Worm (Caenorhabditis elegans) whole organism, L3 larva: ENCODE measurements around the gene C15H11.11.

Experiments used
- R02D3.7 ChIP-seq: fragments of 150-350 bp; optimal IDR thresholded peaks from 2 replicates; lab custom pipeline; 2014; ENCODE audit warnings: missing biosample characterization, missing genetic modification characterization
- ZK546.5 ChIP-seq: sonication (generic microtip); optimal IDR thresholded peaks from 2 replicates; lab custom pipeline; 2017; ENCODE audit warnings: missing biosample characterization, missing genetic modification characterization
- ama-1 ChIP-seq: fragments of 150-350 bp; optimal IDR thresholded peaks from 2 replicates; lab custom pipeline; 2018
- ceh-16 ChIP-seq: sonication (generic microtip); optimal IDR thresholded peaks from 2 replicates; lab custom pipeline; 2017; ENCODE audit warnings: missing biosample characterization, missing genetic modification characterization
- ceh-82 ChIP-seq: fragments of 150-350 bp; optimal IDR thresholded peaks from 2 replicates; lab custom pipeline; 2014; ENCODE audit warnings: missing biosample characterization, missing genetic modification characterization
- ceh-9 ChIP-seq: sonication (generic microtip); optimal IDR thresholded peaks from 2 replicates; lab custom pipeline; 2018; ENCODE audit warnings: missing biosample characterization, missing genetic modification characterization
- daf-12 ChIP-seq: fragments of 150-350 bp; optimal IDR thresholded peaks from 2 replicates; lab custom pipeline; 2014; ENCODE audit warnings: missing biosample characterization, missing genetic modification reagents, missing genetic modification characterization
- egl-27 ChIP-seq: sonication (generic microtip); optimal IDR thresholded peaks from 4 replicates; lab custom pipeline; 2017; ENCODE audit warnings: missing biosample characterization, missing genetic modification reagents, missing genetic modification characterization
- elt-1 ChIP-seq: fragments of 150-350 bp; optimal IDR thresholded peaks from 2 replicates; lab custom pipeline; 2014; ENCODE audit warnings: missing biosample characterization, missing genetic modification characterization
- elt-2 ChIP-seq: sonication (generic microtip); optimal IDR thresholded peaks from 2 replicates; lab custom pipeline; 2016; ENCODE audit warnings: missing genetic modification reagents, mild to moderate bottlenecking, missing genetic modification characterization, missing compliant biosample characterization
- eor-1 ChIP-seq, 2 experiments: fragments of 150-350 bp; optimal IDR thresholded peaks; 2 replicates each; lab custom pipeline; 2014 to 2018; ENCODE audit warnings: missing biosample characterization in 2 of 2, missing genetic modification characterization in 2 of 2
- fkh-10 ChIP-seq: sonication (generic microtip); optimal IDR thresholded peaks from 2 replicates; lab custom pipeline; 2017; ENCODE audit warnings: missing biosample characterization, missing genetic modification reagents, missing genetic modification characterization
- fkh-2 ChIP-seq: fragments of 150-350 bp; optimal IDR thresholded peaks from 2 replicates; lab custom pipeline; 2014; ENCODE audit warnings: missing biosample characterization, missing genetic modification reagents, missing genetic modification characterization
- fos-1 ChIP-seq: fragments of 150-350 bp; optimal IDR thresholded peaks from 2 replicates; lab custom pipeline; 2014; ENCODE audit warnings: missing biosample characterization, missing genetic modification characterization
- jun-1 ChIP-seq: fragments of 150-350 bp; optimal IDR thresholded peaks from 2 replicates; lab custom pipeline; 2014; ENCODE audit warnings: missing biosample characterization, missing genetic modification reagents, missing genetic modification characterization
- lin-39 ChIP-seq: fragments of 150-350 bp; optimal IDR thresholded peaks from 2 replicates; lab custom pipeline; 2018; ENCODE audit warnings: missing biosample characterization, missing genetic modification reagents, missing genetic modification characterization
- mdl-1 ChIP-seq: fragments of 150-350 bp; optimal IDR thresholded peaks from 2 replicates; lab custom pipeline; 2014; ENCODE audit warnings: missing biosample characterization, missing genetic modification characterization
- mml-1 ChIP-seq: fragments of 150-350 bp; sonication (generic microtip); optimal IDR thresholded peaks from 3 replicates; lab custom pipeline; 2014; ENCODE audit warnings: missing biosample characterization, missing genetic modification characterization
- nfya-1 ChIP-seq: sonication (generic microtip); optimal IDR thresholded peaks from 2 replicates; lab custom pipeline; 2017; ENCODE audit warnings: missing genetic modification characterization, mild to moderate bottlenecking, missing compliant biosample characterization, antibody characterized with exemption, moderate library complexity; ENCODE audit not compliant: insufficient read depth
- nhr-11 ChIP-seq: fragments of 150-350 bp; optimal IDR thresholded peaks from 2 replicates; lab custom pipeline; 2014; ENCODE audit warnings: missing biosample characterization, missing genetic modification characterization
- nhr-23 ChIP-seq: fragments of 150-350 bp; optimal IDR thresholded peaks from 2 replicates; lab custom pipeline; 2014; ENCODE audit warnings: missing biosample characterization, missing genetic modification reagents, missing genetic modification characterization
- nhr-25 ChIP-seq: sonication (generic microtip); optimal IDR thresholded peaks from 2 replicates; lab custom pipeline; 2017; ENCODE audit warnings: missing biosample characterization, missing genetic modification characterization
- nhr-28 ChIP-seq: fragments of 150-350 bp; optimal IDR thresholded peaks from 2 replicates; lab custom pipeline; 2014; ENCODE audit warnings: missing biosample characterization, missing genetic modification characterization
- nhr-76 ChIP-seq: fragments of 150-350 bp; sonication (generic microtip); optimal IDR thresholded peaks from 5 replicates; lab custom pipeline; 2014; ENCODE audit warnings: missing biosample characterization, missing genetic modification characterization
- nhr-77 ChIP-seq: fragments of 150-350 bp; optimal IDR thresholded peaks from 2 replicates; lab custom pipeline; 2014; ENCODE audit warnings: missing biosample characterization, missing genetic modification characterization
- pha-4 ChIP-seq: fragments of 150-350 bp; optimal IDR thresholded peaks from 2 replicates; lab custom pipeline; 2014; ENCODE audit warnings: missing biosample characterization, missing genetic modification reagents, missing genetic modification characterization
- pqm-1 ChIP-seq: fragments of 150-350 bp; optimal IDR thresholded peaks from 2 replicates; lab custom pipeline; 2017; ENCODE audit warnings: missing biosample characterization, missing genetic modification characterization, inconsistent platforms
- sea-2 ChIP-seq: fragments of 150-350 bp; sonication (generic microtip); optimal IDR thresholded peaks from 4 replicates; lab custom pipeline; 2014; ENCODE audit warnings: missing biosample characterization, missing genetic modification reagents, missing genetic modification characterization
- skn-1 ChIP-seq: fragments of 150-350 bp; optimal IDR thresholded peaks from 2 replicates; lab custom pipeline; 2014; ENCODE audit warnings: missing biosample characterization, missing genetic modification characterization
- snpc-4 ChIP-seq: fragments of 150-350 bp; optimal IDR thresholded peaks from 2 replicates; lab custom pipeline; 2014; ENCODE audit warnings: missing biosample characterization, missing genetic modification characterization
- tbx-2 ChIP-seq: sonication (generic microtip); optimal IDR thresholded peaks from 2 replicates; lab custom pipeline; 2016; ENCODE audit warnings: mild to moderate bottlenecking, missing genetic modification characterization, missing compliant biosample characterization
- unc-39 ChIP-seq: sonication (generic microtip); optimal IDR thresholded peaks from 4 replicates; lab custom pipeline; 2017; ENCODE audit warnings: missing biosample characterization, missing genetic modification characterization
- unc-62 ChIP-seq: fragments of 150-350 bp; sonication (generic microtip); optimal IDR thresholded peaks from 4 replicates; lab custom pipeline; 2014; ENCODE audit warnings: missing biosample characterization, missing genetic modification reagents, missing genetic modification characterization
- zag-1 ChIP-seq: fragments of 150-350 bp; optimal IDR thresholded peaks from 2 replicates; lab custom pipeline; 2014; ENCODE audit warnings: missing biosample characterization, missing genetic modification characterization

Gene C15H11.11

ce11 chrV:14396123-14396669, 19.1 kb upstream of the C15H11.11 start:
- TF ChIP-seq ama-1 (lab: Kevin White, UChicago): no peak
- no peak for TF ChIP-seq eor-1 (tag; optimal IDR thresholded peaks at IDR 0.05; lab: Kevin White, UChicago)
- no peak for TF ChIP-seq zag-1
- no peak for TF ChIP-seq elt-1 (tag; lab: Kevin White, UChicago)
- TF ChIP-seq unc-62 (GFP tag; lab: Kevin White, UChicago): no peak
- no peak for TF ChIP-seq nhr-28
- TF ChIP-seq fos-1 (tag; lab: Kevin White, UChicago): no peak

- TF ChIP-seq ceh-16 (no peak), nhr-11 (no peak), fkh-2 (tag; lab: Kevin White, UChicago) (no peak), ceh-82 (no peak), mml-1 (tag; lab: Kevin White, UChicago) (no peak), daf-12 (tag; lab: Kevin White, UChicago) (no peak), nhr-77 (tag; lab: Kevin White, UChicago) (no peak), mdl-1 (no peak), pqm-1 (tag; lab: Kevin White, UChicago) (no peak), egl-27 (no peak), elt-1 (tag; lab: Kevin White, UChicago) (no peak), ZK546.5 (no peak), sea-2 (GFP tag; lab: Kevin White, UChicago) (no peak), jun-1 (tag; lab: Kevin White, UChicago) (no peak), nhr-23 (no peak), pha-4 (no peak), elt-2 (tag; lab: Kevin White, UChicago) (no peak), R02D3.7 (tag; lab: Kevin White, UChicago) (no peak), ceh-9 (tag; lab: Kevin White, UChicago) (no peak), fkh-10 (GFP tag; lab: Kevin White, UChicago) (no peak)
These were observed 9.7 kb upstream of the C15H11.11 start for ce11 chrV:14405647-14406046.

- no peak for TF ChIP-seq nfya-1 (tag; lab: Kevin White, UChicago)
- TF ChIP-seq pqm-1 (tag; lab: Kevin White, UChicago): no peak
- no peak for TF ChIP-seq nhr-76 (tag; lab: Kevin White, UChicago)
- no peak for TF ChIP-seq zag-1
- no peak for TF ChIP-seq R02D3.7 (tag; lab: Kevin White, UChicago)
- no peak for TF ChIP-seq nhr-28
- no peak for TF ChIP-seq fos-1 (tag; lab: Kevin White, UChicago)
These were observed 6.5 kb upstream of the C15H11.11 start, which contains the start of gene gnrr-2 for ce11 chrV:14408774-14409173. Gene gnrr-2 (plus strand): TSS chrV:14409074.

- TF ChIP-seq snpc-4 (tag; lab: Kevin White, UChicago) (peak; percentile 91), unc-39 (no peak), nhr-76 (tag; lab: Kevin White, UChicago) (no peak), tbx-2 (no peak), lin-39 (no peak)
These were observed 5.4 kb upstream of the C15H11.11 start for ce11 chrV:14409905-14410304.

- TF ChIP-seq zag-1 (no peak), ama-1 (lab: Kevin White, UChicago) (peak; percentile 65)
These were observed 3.3 kb upstream of the C15H11.11 start for ce11 chrV:14411989-14412388.

- TF ChIP-seq nhr-76 (tag; lab: Kevin White, UChicago) (no peak), jun-1 (tag; lab: Kevin White, UChicago) (peak; percentile 58), pqm-1 (tag; lab: Kevin White, UChicago) (peak; percentile 86), ceh-16 (no peak), skn-1 (peak; percentile 10), elt-2 (tag; lab: Kevin White, UChicago) (peak; percentile 71), nhr-25 (tag; lab: Kevin White, UChicago) (no peak), daf-12 (tag; lab: Kevin White, UChicago) (no peak)
These were observed 1.3 kb upstream of the C15H11.11 start for ce11 chrV:14414032-14414431.
